Fruit fly (Drosophila melanogaster) whole organism, wandering third instar larva: ENCODE measurements around the gene CG32354.

Source experiments
- Dfd ChIP-seq: fragments of >200 bp; optimal IDR thresholded peaks from 2 replicates; lab custom pipeline; 2017; ENCODE audit warnings: missing biosample characterization, missing genetic modification characterization
- Hr78 ChIP-seq: fragments of >200 bp; optimal IDR thresholded peaks from 2 replicates; lab custom pipeline; 2017; ENCODE audit warnings: missing biosample characterization, missing genetic modification characterization
- usp ChIP-seq: fragments of >200 bp; optimal IDR thresholded peaks from 2 replicates; lab custom pipeline; 2017; ENCODE audit warnings: missing biosample characterization, missing genetic modification characterization

- no peak for TF ChIP-seq Hr78 (GFP tag; lab: Kevin White, UChicago)
- no peak for TF ChIP-seq Dfd (GFP tag; lab: Kevin White, UChicago)
- no peak for TF ChIP-seq usp (GFP tag; lab: Kevin White, UChicago)
These were observed 19.0 kb upstream of the CG32354 start for dm6 chr3L:8440771-8441549.
